Worm (Caenorhabditis elegans) whole organism, L3 larva: ENCODE data around the gene comt-2.

Experiments
- ama-1 ChIP-seq: fragments of 150-350 bp; optimal IDR thresholded peaks from 2 replicates; lab custom pipeline; 2018
- ceh-82 ChIP-seq: fragments of 150-350 bp; optimal IDR thresholded peaks from 2 replicates; lab custom pipeline; 2014; ENCODE audit warnings: missing biosample characterization, missing genetic modification characterization
- egl-27 ChIP-seq: sonication (generic microtip); optimal IDR thresholded peaks from 4 replicates; lab custom pipeline; 2017; ENCODE audit warnings: missing biosample characterization, missing genetic modification reagents, missing genetic modification characterization
- elt-2 ChIP-seq: sonication (generic microtip); optimal IDR thresholded peaks from 2 replicates; lab custom pipeline; 2016; ENCODE audit warnings: missing genetic modification reagents, mild to moderate bottlenecking, missing genetic modification characterization, missing compliant biosample characterization
- elt-3 ChIP-seq, 3 experiments: fragments of 150-350 bp in 1 of 3; sonication (generic microtip) in 2 of 3; optimal IDR thresholded peaks; 2 replicates in 2 of 3; 4 replicates in 1 of 3; lab custom pipeline; 2014 to 2017; ENCODE audit warnings: missing biosample characterization in 3 of 3, missing genetic modification characterization in 3 of 3
- fkh-10 ChIP-seq: sonication (generic microtip); optimal IDR thresholded peaks from 2 replicates; lab custom pipeline; 2017; ENCODE audit warnings: missing biosample characterization, missing genetic modification reagents, missing genetic modification characterization
- jun-1 ChIP-seq: fragments of 150-350 bp; optimal IDR thresholded peaks from 2 replicates; lab custom pipeline; 2014; ENCODE audit warnings: missing biosample characterization, missing genetic modification reagents, missing genetic modification characterization
- nhr-23 ChIP-seq: fragments of 150-350 bp; optimal IDR thresholded peaks from 2 replicates; lab custom pipeline; 2014; ENCODE audit warnings: missing biosample characterization, missing genetic modification reagents, missing genetic modification characterization
- nhr-77 ChIP-seq: fragments of 150-350 bp; optimal IDR thresholded peaks from 2 replicates; lab custom pipeline; 2014; ENCODE audit warnings: missing biosample characterization, missing genetic modification characterization
- pha-4 ChIP-seq: fragments of 150-350 bp; optimal IDR thresholded peaks from 2 replicates; lab custom pipeline; 2014; ENCODE audit warnings: missing biosample characterization, missing genetic modification reagents, missing genetic modification characterization
- snpc-4 ChIP-seq: fragments of 150-350 bp; optimal IDR thresholded peaks from 2 replicates; lab custom pipeline; 2014; ENCODE audit warnings: missing biosample characterization, missing genetic modification characterization
- unc-39 ChIP-seq: sonication (generic microtip); optimal IDR thresholded peaks from 4 replicates; lab custom pipeline; 2017; ENCODE audit warnings: missing biosample characterization, missing genetic modification characterization
- unc-62 ChIP-seq: fragments of 150-350 bp; sonication (generic microtip); optimal IDR thresholded peaks from 4 replicates; lab custom pipeline; 2014; ENCODE audit warnings: missing biosample characterization, missing genetic modification reagents, missing genetic modification characterization
- ztf-11 ChIP-seq: fragments of 150-350 bp; optimal IDR thresholded peaks from 2 replicates; lab custom pipeline; 2014; ENCODE audit warnings: missing biosample characterization, missing genetic modification characterization

- TF ChIP-seq ama-1, result no peak
- TF ChIP-seq unc-62 (GFP tag; lab: Kevin White, UChicago), result no peak
- TF ChIP-seq fkh-10 (GFP tag; lab: Kevin White, UChicago), result no peak
- TF ChIP-seq nhr-77, result no peak
- no peak for TF ChIP-seq jun-1
- no peak for TF ChIP-seq nhr-23 (tag; lab: Kevin White, UChicago)
- no peak for TF ChIP-seq ceh-82
- no peak for TF ChIP-seq egl-27 (tag; lab: Kevin White, UChicago)
- no peak for TF ChIP-seq pha-4
- no peak for TF ChIP-seq ztf-11 (tag; lab: Kevin White, UChicago)
- no peak for TF ChIP-seq elt-2 (tag; lab: Kevin White, UChicago)
- no peak for TF ChIP-seq elt-3 (tag; optimal IDR thresholded peaks at IDR 0.05; lab: Kevin White, UChicago)
- no peak for TF ChIP-seq snpc-4 (tag; lab: Kevin White, UChicago)
- TF ChIP-seq unc-39, result no peak
Observed at ce11 chrV:16480919-16481630, 13.2 kb downstream of the comt-2 start, which contains the start of the genes F57E7.4 and spig-6.
